Worm (Caenorhabditis elegans) whole organism, L4 larva: ENCODE data around the gene ttr-31.

Source experiments
- D1046.2 ChIP-seq: fragments of 200-800 bp; sonication (Bioruptor generic); IDR thresholded peaks from 2 replicates; pipeline ENCODE4 v1.3.6; 2022; ENCODE audit warnings: missing genetic modification characterization, missing compliant biosample characterization
- F44E2.7 ChIP-seq: fragments of 200-800 bp; sonication (Bioruptor generic); IDR thresholded peaks from 2 replicates; pipeline ENCODE4 v2.1.2; 2022; ENCODE audit warnings: missing genetic modification characterization, missing compliant biosample characterization
- T20F7.1 ChIP-seq: fragments of 200-800 bp; sonication (Bioruptor generic); optimal IDR thresholded peaks from 2 replicates; lab custom pipeline; 2018; ENCODE audit warnings: mild to moderate bottlenecking, missing genetic modification characterization, missing compliant biosample characterization
- T26A8.4 ChIP-seq: fragments of 200-800 bp; sonication (Bioruptor generic); IDR thresholded peaks from 2 replicates; pipeline ENCODE4 v1.3.6; 2022; ENCODE audit warnings: missing genetic modification characterization, missing compliant biosample characterization
- Y105C5A.15 ChIP-seq: fragments of 200-800 bp; sonication (Bioruptor generic); IDR thresholded peaks from 2 replicates; pipeline ENCODE4 v1.3.6; 2022; ENCODE audit warnings: missing genetic modification characterization, missing compliant biosample characterization
- Y48G9A.11 ChIP-seq: fragments of 200-800 bp; sonication (Bioruptor generic); IDR thresholded peaks from 2 replicates; pipeline ENCODE4 v1.3.6; 2022; ENCODE audit warnings: missing genetic modification reagents, missing genetic modification characterization, missing compliant biosample characterization
- aha-1 ChIP-seq: fragments of 150-350 bp; peaks from one replicate; lab custom pipeline; 2014; ENCODE audit warnings: missing biosample characterization, missing genetic modification characterization
- attf-4 ChIP-seq: sonication (generic microtip); optimal IDR thresholded peaks from 3 replicates; lab custom pipeline; 2017; ENCODE audit warnings: missing biosample characterization, missing genetic modification characterization
- ceh-82 ChIP-seq: sonication (generic microtip); optimal IDR thresholded peaks from 2 replicates; lab custom pipeline; 2017; ENCODE audit warnings: missing biosample characterization, missing genetic modification characterization
- daf-16 ChIP-seq, 3 experiments: sonication (generic microtip); optimal IDR thresholded peaks; 2 replicates each; lab custom pipeline; 2016 to 2017; ENCODE audit warnings: missing genetic modification characterization in 3 of 3, missing genetic modification reagents in 3 of 3, mild to moderate bottlenecking in 2 of 3, missing compliant biosample characterization in 2 of 3, missing biosample characterization in 1 of 3, moderate library complexity in 1 of 3
- dmd-6 ChIP-seq: fragments of 200-800 bp; sonication (Bioruptor generic); IDR thresholded peaks from 2 replicates; pipeline ENCODE4 v1.3.6; 2022; ENCODE audit warnings: missing genetic modification reagents, missing genetic modification characterization, missing compliant biosample characterization
- dmd-9 ChIP-seq: fragments of 200-800 bp; sonication (Bioruptor generic); IDR thresholded peaks from 2 replicates; pipeline ENCODE4 v1.3.6; 2022; ENCODE audit warnings: missing genetic modification reagents, missing genetic modification characterization, missing compliant biosample characterization
- egl-27 ChIP-seq: sonication (generic microtip); optimal IDR thresholded peaks from 3 replicates; lab custom pipeline; 2017; ENCODE audit warnings: missing biosample characterization, missing genetic modification reagents, missing genetic modification characterization
- egl-43 ChIP-seq: fragments of 200-800 bp; sonication (Bioruptor generic); IDR thresholded peaks from 2 replicates; pipeline ENCODE4 v1.3.6; 2022; ENCODE audit warnings: missing genetic modification reagents, missing genetic modification characterization, missing compliant biosample characterization
- hif-1 ChIP-seq, 2 experiments: sonication (generic microtip); optimal IDR thresholded peaks; 2 replicates each; lab custom pipeline; 2016 to 2017; ENCODE audit warnings: missing compliant biosample characterization in 2 of 2, missing genetic modification characterization in 2 of 2, missing genetic modification reagents in 2 of 2, missing genotype in 2 of 2, mild to moderate bottlenecking in 1 of 2
- lin-38 ChIP-seq: fragments of 200-800 bp; sonication (Bioruptor generic); IDR thresholded peaks from 2 replicates; pipeline ENCODE4 v1.3.6; 2022; ENCODE audit warnings: missing genetic modification reagents, missing genetic modification characterization, missing compliant biosample characterization
- lin-39 ChIP-seq: fragments of 150-350 bp; optimal IDR thresholded peaks from 2 replicates; lab custom pipeline; 2014; ENCODE audit warnings: missing biosample characterization, missing genetic modification reagents, missing genetic modification characterization
- madf-9 ChIP-seq: fragments of 200-800 bp; sonication (Bioruptor generic); conservative IDR thresholded peaks from 2 replicates; pipeline ENCODE4 v1.3.6; 2022; ENCODE audit warnings: missing genetic modification reagents, missing genetic modification characterization, missing compliant biosample characterization
- nhr-25 ChIP-seq: sonication (generic microtip); optimal IDR thresholded peaks from 2 replicates; lab custom pipeline; 2017; ENCODE audit warnings: missing genetic modification characterization, mild to moderate bottlenecking, missing compliant biosample characterization, antibody characterized with exemption, moderate library complexity, borderline replicate concordance; ENCODE audit not compliant: insufficient read depth
- nhr-28 ChIP-seq: fragments of 150-350 bp; optimal IDR thresholded peaks from 2 replicates; lab custom pipeline; 2014; ENCODE audit warnings: missing biosample characterization, missing genetic modification characterization
- nhr-41 ChIP-seq: fragments of 200-800 bp; sonication (Bioruptor generic); IDR thresholded peaks from 2 replicates; pipeline ENCODE4 v1.3.6; 2022; ENCODE audit warnings: missing genetic modification reagents, missing genetic modification characterization, missing compliant biosample characterization
- nhr-42 ChIP-seq: fragments of 200-800 bp; sonication (Bioruptor generic); IDR thresholded peaks from 2 replicates; pipeline ENCODE4 v1.3.6; 2022; ENCODE audit warnings: missing genetic modification characterization, missing compliant biosample characterization
- nhr-76 ChIP-seq: fragments of 150-350 bp; optimal IDR thresholded peaks from 2 replicates; lab custom pipeline; 2014; ENCODE audit warnings: missing biosample characterization, missing genetic modification characterization
- pha-4 ChIP-seq, 2 experiments: fragments of 150-350 bp in 1 of 2; fragments of 200-800 bp in 1 of 2; sonication (Bioruptor generic) in 1 of 2; IDR thresholded peaks in 1 of 2; optimal IDR thresholded peaks in 1 of 2; 2 replicates each; pipeline versions ENCODE4 v1.3.6 to Lab custom; 2014 to 2022; ENCODE audit warnings: missing genetic modification characterization in 2 of 2, missing genetic modification reagents in 2 of 2, missing biosample characterization in 1 of 2, missing compliant biosample characterization in 1 of 2
- rbr-2 ChIP-seq: sonication (generic microtip); optimal IDR thresholded peaks from 2 replicates; lab custom pipeline; 2016; ENCODE audit warnings: missing genotype, missing genetic modification characterization, missing compliant biosample characterization
- saeg-2 ChIP-seq: fragments of 200-800 bp; sonication (Bioruptor generic); IDR thresholded peaks from 2 replicates; pipeline ENCODE4 v1.3.6; 2022; ENCODE audit warnings: missing genetic modification reagents, missing genetic modification characterization, missing compliant biosample characterization
- skn-1 ChIP-seq: fragments of 150-350 bp; optimal IDR thresholded peaks from 2 replicates; lab custom pipeline; 2014; ENCODE audit warnings: missing biosample characterization, missing genetic modification characterization
- snpc-1.2 ChIP-seq: fragments of 200-800 bp; sonication (Bioruptor generic); IDR thresholded peaks from 2 replicates; pipeline ENCODE4 v1.3.6; 2022; ENCODE audit warnings: missing genetic modification reagents, missing genetic modification characterization, missing compliant biosample characterization
- snpc-4 ChIP-seq: fragments of 150-350 bp; optimal IDR thresholded peaks from 2 replicates; lab custom pipeline; 2014; ENCODE audit warnings: missing biosample characterization, missing genetic modification characterization
- unc-39 ChIP-seq: sonication (generic microtip); optimal IDR thresholded peaks from 2 replicates; lab custom pipeline; 2017; ENCODE audit warnings: missing biosample characterization, missing genetic modification characterization
- unc-62 ChIP-seq, 3 experiments: fragments of 150-350 bp in 1 of 3; sonication (generic microtip); optimal IDR thresholded peaks in 2 of 3; peaks in 1 of 3; 1 replicate in 1 of 3; 2 replicates in 2 of 3; lab custom pipeline; 2014 to 2017; ENCODE audit warnings: missing biosample characterization in 3 of 3, missing genetic modification characterization in 3 of 3, missing genetic modification reagents in 3 of 3, missing genotype in 1 of 3
- ztf-11 ChIP-seq: fragments of 150-350 bp; optimal IDR thresholded peaks from 2 replicates; lab custom pipeline; 2014; ENCODE audit warnings: missing biosample characterization, missing genetic modification characterization

The ttr-31 gene

DNA sequence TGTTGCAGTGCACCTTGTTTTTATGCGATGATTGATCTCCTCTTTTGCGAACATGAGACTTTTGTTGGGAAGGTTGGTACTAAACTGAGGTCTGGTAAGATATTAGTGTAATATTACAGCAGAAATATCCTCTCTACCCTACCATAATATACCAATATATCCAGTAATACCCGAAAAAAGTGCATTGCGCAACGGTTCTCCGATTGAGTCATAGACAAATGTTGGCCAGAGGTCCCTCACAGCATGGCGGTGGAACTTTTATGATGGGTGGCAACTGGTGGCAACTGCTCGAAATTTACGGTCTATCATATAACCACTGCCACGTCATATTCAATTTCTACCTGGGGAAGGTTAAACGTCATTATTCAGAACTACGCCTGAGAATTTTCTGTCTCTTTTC lies 19.6 kb downstream of the ttr-31 start:
- TF ChIP-seq Y48G9A.11 (GFP tag; lab: Robert Waterston, UW) (no peak), egl-27 (no peak), F44E2.7 (GFP tag; lab: Robert Waterston, UW) (no peak), nhr-25 (tag; lab: Kevin White, UChicago) (no peak), T26A8.4 (no peak), nhr-41 (GFP tag; lab: Robert Waterston, UW) (no peak), attf-4 (tag; lab: Kevin White, UChicago) (no peak), dmd-9 (GFP tag; lab: Robert Waterston, UW) (no peak), madf-9 (GFP tag; lab: Robert Waterston, UW) (no peak), pha-4 (GFP tag; IDR thresholded peaks at IDR 0.05; lab: Robert Waterston, UW) (no peak), pha-4 (tag; optimal IDR thresholded peaks at IDR 0.05; lab: Kevin White, UChicago) (no peak), rbr-2 (no peak), skn-1 (tag; lab: Kevin White, UChicago) (no peak), saeg-2 (GFP tag; lab: Robert Waterston, UW) (no peak), daf-16 (GFP tag; optimal IDR thresholded peaks at IDR 0.05; lab: Kevin White, UChicago) (no peak), daf-16 (tag; optimal IDR thresholded peaks at IDR 0.05; lab: Kevin White, UChicago) (no peak), T20F7.1 (GFP tag; lab: Kevin White, UChicago) (no peak), lin-39 (tag; lab: Kevin White, UChicago) (no peak), nhr-76 (tag; lab: Kevin White, UChicago) (no peak), hif-1 (tag; optimal IDR thresholded peaks at IDR 0.05; lab: Kevin White, UChicago) (no peak)

DNA sequence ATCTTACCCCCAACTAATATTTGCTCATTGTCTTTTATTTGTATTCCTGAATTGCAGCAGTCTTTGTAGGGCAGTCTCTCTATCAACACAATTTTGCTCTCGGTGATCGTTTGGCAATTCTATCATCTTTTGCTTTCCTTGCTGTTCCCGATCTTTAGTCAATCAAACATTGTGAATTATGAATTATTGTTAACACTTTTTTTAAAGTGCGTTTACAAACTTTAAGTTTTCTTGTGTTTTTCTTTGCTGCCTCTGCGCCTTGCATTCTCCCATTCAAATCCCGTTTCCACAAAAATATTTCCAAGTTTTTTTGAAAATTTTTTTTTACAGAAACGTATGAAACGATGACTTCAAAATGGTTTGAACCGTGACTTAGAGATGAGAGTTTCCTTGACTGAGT lies 26.8 kb downstream of the ttr-31 start, which contains the start of gene ver-4:
Gene ver-4, plus strand, starts transcription at position 301 of the 400 bp plus-strand sequence.
- no peak for TF ChIP-seq Y105C5A.15 (GFP tag; lab: Robert Waterston, UW)
- no peak for TF ChIP-seq unc-39 (tag; lab: Kevin White, UChicago)
- no peak for TF ChIP-seq snpc-4 (tag; lab: Kevin White, UChicago)
- no peak for TF ChIP-seq T26A8.4
- peak; percentile 34 for TF ChIP-seq aha-1

DNA sequence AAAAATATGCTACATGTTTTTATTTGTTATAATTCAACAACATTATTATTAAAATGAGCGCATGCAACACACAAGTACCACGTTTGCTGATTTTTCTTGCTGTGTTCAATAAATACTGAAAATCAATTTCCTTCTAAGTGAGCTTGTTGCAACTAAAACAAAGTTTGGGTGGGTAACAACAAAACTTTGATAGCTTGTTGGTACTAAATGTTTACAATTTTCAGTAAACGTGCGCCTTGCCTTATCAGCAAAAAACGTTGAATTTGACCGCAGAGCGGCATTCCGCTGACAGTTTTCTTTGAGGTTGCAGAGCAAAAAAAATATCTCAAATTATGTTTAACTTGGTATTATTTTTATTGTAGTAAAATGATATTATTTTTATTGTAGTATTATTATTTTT lies 27.5 kb downstream of the ttr-31 start:
- TF ChIP-seq nhr-28 (tag; lab: Kevin White, UChicago) (no peak), rbr-2 (no peak), dmd-6 (peak; percentile 43), skn-1 (tag; lab: Kevin White, UChicago) (no peak), egl-43 (GFP tag; lab: Robert Waterston, UW) (no peak), madf-9 (GFP tag; lab: Robert Waterston, UW) (no peak), unc-62 (GFP tag; optimal IDR thresholded peaks at IDR 0.05 in 1 of 2; lab: Kevin White, UChicago) (no peak), unc-62 (tag; optimal IDR thresholded peaks at IDR 0.05; lab: Kevin White, UChicago) (no peak), daf-16 (GFP tag; optimal IDR thresholded peaks at IDR 0.05; lab: Kevin White, UChicago) (peak in 1 of 2 experiments; percentile 25), daf-16 (tag; optimal IDR thresholded peaks at IDR 0.05; lab: Kevin White, UChicago) (peak; percentile 87), nhr-76 (tag; lab: Kevin White, UChicago) (no peak), aha-1 (peak; percentile 62), snpc-1.2 (GFP tag; lab: Robert Waterston, UW) (no peak), ztf-11 (tag; lab: Kevin White, UChicago) (no peak), D1046.2 (GFP tag; lab: Robert Waterston, UW) (no peak), ceh-82 (tag; lab: Kevin White, UChicago) (no peak), lin-38 (no peak)
- TF ChIP-seq, all 104 proteins: peak for 3

DNA sequence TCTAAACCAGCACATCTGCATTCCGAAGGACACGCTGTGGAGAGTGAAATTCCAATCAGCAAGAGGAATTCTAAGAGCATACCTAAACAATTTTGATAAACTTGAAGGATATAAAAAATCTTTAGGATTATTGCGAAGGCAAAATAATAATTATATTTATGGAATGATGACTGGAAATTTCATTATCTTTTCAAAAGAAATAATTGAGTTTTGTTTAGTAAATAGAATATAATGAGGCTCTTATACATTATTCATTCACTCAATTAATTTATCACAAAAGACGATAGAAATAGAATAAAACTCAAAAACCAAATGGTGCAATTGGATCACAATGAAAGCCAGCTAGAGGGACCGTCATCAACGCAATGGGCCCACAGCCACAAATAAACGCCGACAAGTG lies 29.7 kb downstream of the ttr-31 start, which contains the start of gene pxn-2:
Gene pxn-2, minus strand, starts transcription at position 101 of the 400 bp plus-strand sequence.
- no peak for TF ChIP-seq nhr-42
- peak in 1 of 2 experiments; percentile 16 for TF ChIP-seq unc-62 (GFP tag; optimal IDR thresholded peaks at IDR 0.05 in 1 of 2; lab: Kevin White, UChicago)
- TF ChIP-seq unc-62 (tag; optimal IDR thresholded peaks at IDR 0.05; lab: Kevin White, UChicago), result no peak
